Fruit fly (Drosophila melanogaster): ENCODE measurements around the gene Unr.

Gene Unr

dm6 chr3L:8398763-8399445 is 43.3 kb downstream of the Unr start:
- TF ChIP-seq psq (optimal IDR thresholded peaks at IDR 0.05) (no peak), Dll (optimal IDR thresholded peaks at IDR 0.05) (no peak), pan (optimal IDR thresholded peaks at IDR 0.05) (peak; percentile 85), usp (GFP tag; optimal IDR thresholded peaks at IDR 0.05) (no peak), CG8478 (optimal IDR thresholded peaks at IDR 0.05) (no peak), EcR (GFP tag; optimal IDR thresholded peaks at IDR 0.05) (no peak)

DNA sequence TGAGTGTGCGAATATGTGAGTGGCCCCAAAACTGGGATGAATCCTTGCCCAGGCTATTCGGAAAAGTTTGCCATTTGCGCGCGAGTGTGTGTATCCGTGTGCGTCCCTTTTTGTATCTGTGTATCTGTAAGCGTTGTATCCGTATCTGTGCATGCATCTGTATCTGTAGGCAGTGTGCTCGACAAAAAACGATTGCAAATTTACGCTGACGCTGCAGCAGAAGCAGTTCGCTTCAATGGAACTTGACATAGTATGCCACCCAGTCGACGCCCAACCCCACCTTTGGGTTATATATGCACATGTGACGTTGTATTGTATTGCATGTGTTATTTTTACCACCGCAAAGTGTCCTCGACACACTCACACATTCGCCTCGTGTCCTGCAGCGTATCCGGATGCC is 46.0 kb downstream of the Unr start:
- TF ChIP-seq CG8478 (optimal IDR thresholded peaks at IDR 0.05): no peak
- TF ChIP-seq Dll (optimal IDR thresholded peaks at IDR 0.05): no peak
- TF ChIP-seq EcR (GFP tag; optimal IDR thresholded peaks at IDR 0.05): no peak
- TF ChIP-seq usp (GFP tag; optimal IDR thresholded peaks at IDR 0.05): no peak
- no peak for TF ChIP-seq psq (optimal IDR thresholded peaks at IDR 0.05)
- TF ChIP-seq pan (optimal IDR thresholded peaks at IDR 0.05): no peak

- TF ChIP-seq usp (GFP tag; optimal IDR thresholded peaks at IDR 0.05): no peak
- no peak for TF ChIP-seq Dll (optimal IDR thresholded peaks at IDR 0.05)
- TF ChIP-seq psq (optimal IDR thresholded peaks at IDR 0.05): no peak
- TF ChIP-seq pan (optimal IDR thresholded peaks at IDR 0.05): no peak
- no peak for TF ChIP-seq EcR (GFP tag; optimal IDR thresholded peaks at IDR 0.05)
- TF ChIP-seq CG8478 (optimal IDR thresholded peaks at IDR 0.05): no peak
Measured at dm6 chr3L:8395630-8396168, 46.5 kb downstream of the Unr start, which contains the start of gene CG7120. TSS of gene CG7120 (plus strand) at chr3L:8396000.

dm6 chr3L:8394944-8395343 is 47.2 kb downstream of the Unr start:
- no peak for TF ChIP-seq Dll (optimal IDR thresholded peaks at IDR 0.05)
- TF ChIP-seq EcR (GFP tag; optimal IDR thresholded peaks at IDR 0.05): no peak
- TF ChIP-seq CG8478 (optimal IDR thresholded peaks at IDR 0.05): no peak
- TF ChIP-seq psq (optimal IDR thresholded peaks at IDR 0.05): no peak

DNA sequence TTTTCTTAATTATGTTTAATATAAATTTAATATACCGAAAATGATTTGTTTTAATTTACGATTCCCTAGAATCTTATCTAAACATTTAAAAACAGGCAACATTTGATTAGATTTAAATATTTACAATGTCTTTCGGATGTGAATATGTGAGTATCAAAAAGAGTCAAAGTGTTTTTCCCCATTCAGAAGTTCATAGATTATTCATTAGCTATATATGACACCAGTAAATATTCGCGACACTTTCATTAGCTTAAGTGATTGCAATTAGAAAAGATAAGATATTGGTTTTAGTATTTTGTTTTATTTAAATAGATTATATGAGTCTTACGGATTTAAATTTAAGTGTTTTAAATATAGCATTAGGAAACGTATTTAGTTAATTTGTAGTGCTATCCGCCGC is 48.0 kb downstream of the Unr start:
- TF ChIP-seq psq (optimal IDR thresholded peaks at IDR 0.05): no peak
- no peak for TF ChIP-seq pan (optimal IDR thresholded peaks at IDR 0.05)
- no peak for TF ChIP-seq EcR (GFP tag; optimal IDR thresholded peaks at IDR 0.05)
- no peak for TF ChIP-seq CG8478 (optimal IDR thresholded peaks at IDR 0.05)
- TF ChIP-seq usp (GFP tag; optimal IDR thresholded peaks at IDR 0.05): no peak
- no peak for TF ChIP-seq Dll (optimal IDR thresholded peaks at IDR 0.05)

- TF ChIP-seq usp (GFP tag; optimal IDR thresholded peaks at IDR 0.05): no peak
- TF ChIP-seq pan (optimal IDR thresholded peaks at IDR 0.05): no peak
- no peak for TF ChIP-seq CG8478 (optimal IDR thresholded peaks at IDR 0.05)
- TF ChIP-seq Dll (optimal IDR thresholded peaks at IDR 0.05): no peak
- no peak for TF ChIP-seq psq (optimal IDR thresholded peaks at IDR 0.05)
- TF ChIP-seq EcR (GFP tag; optimal IDR thresholded peaks at IDR 0.05): no peak
Measured at dm6 chr3L:8393549-8393948, 48.6 kb downstream of the Unr start, which contains the start of gene Jon66Cii. TSS of gene Jon66Cii (minus strand) at chr3L:8393649.

DNA sequence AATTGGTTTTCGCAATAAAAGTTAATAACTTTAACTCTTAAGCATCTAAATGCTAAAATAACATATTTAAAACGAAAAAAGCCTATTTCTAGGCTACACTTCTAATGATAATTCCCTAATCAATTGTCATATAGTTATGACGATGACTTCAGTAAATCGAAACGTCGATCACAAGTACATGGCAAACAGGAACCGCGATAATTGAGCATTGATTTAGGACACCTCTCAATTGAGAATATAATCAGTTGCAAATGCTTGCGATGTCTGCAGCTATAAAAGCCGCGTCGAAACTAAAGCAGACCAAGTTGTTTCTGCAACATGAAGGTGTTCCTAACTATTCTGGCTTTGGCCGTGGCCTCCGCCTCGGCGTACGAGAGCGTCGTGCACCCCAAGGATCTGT is 50.9 kb downstream of the Unr start, which contains the start of gene Jon66Ci:
Gene Jon66Ci (plus strand): TSS at position 301 of the 400 bp plus-strand sequence.
- TF ChIP-seq pan (optimal IDR thresholded peaks at IDR 0.05) (no peak), usp (GFP tag; optimal IDR thresholded peaks at IDR 0.05) (no peak), psq (optimal IDR thresholded peaks at IDR 0.05) (no peak), Dll (optimal IDR thresholded peaks at IDR 0.05) (no peak), CG8478 (optimal IDR thresholded peaks at IDR 0.05) (no peak), EcR (GFP tag; optimal IDR thresholded peaks at IDR 0.05) (no peak)

- TF ChIP-seq EcR (GFP tag; optimal IDR thresholded peaks at IDR 0.05) (no peak), pan (optimal IDR thresholded peaks at IDR 0.05) (no peak), psq (optimal IDR thresholded peaks at IDR 0.05) (no peak), Dll (optimal IDR thresholded peaks at IDR 0.05) (no peak), usp (GFP tag; optimal IDR thresholded peaks at IDR 0.05) (no peak), CG8478 (optimal IDR thresholded peaks at IDR 0.05) (no peak)
Measured at dm6 chr3L:8385055-8385454, 57.1 kb downstream of the Unr start.

DNA sequence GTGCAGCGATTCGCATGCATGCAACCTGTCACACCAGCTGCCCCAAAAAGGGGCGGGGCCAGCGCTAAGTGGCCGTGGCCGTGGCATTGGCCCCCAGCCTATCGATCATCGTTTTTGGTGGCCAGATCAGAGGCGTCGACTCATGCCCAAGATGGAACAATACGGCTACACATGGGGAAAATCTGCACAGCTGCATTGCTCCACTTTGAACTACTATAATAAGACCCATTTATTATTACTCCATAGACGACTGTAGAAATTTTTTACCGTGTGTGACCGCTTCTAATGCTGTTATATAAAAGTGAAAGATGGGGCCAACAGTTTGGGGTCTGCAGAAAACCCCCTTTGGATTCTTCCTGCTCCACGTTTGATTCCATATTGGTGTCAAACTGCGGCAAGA is 58.2 kb downstream of the Unr start:
- TF ChIP-seq pan (optimal IDR thresholded peaks at IDR 0.05): no peak
- no peak for TF ChIP-seq psq (optimal IDR thresholded peaks at IDR 0.05)
- no peak for TF ChIP-seq EcR (GFP tag; optimal IDR thresholded peaks at IDR 0.05)
- TF ChIP-seq CG8478 (optimal IDR thresholded peaks at IDR 0.05): no peak
- no peak for TF ChIP-seq usp (GFP tag; optimal IDR thresholded peaks at IDR 0.05)
- TF ChIP-seq Dll (optimal IDR thresholded peaks at IDR 0.05): no peak
